Fruit fly (Drosophila melanogaster) whole organism, embryonic: Measurements from ENCODE around the gene CG17234.

Source experiments
- CG17612 ChIP-seq: fragments of 200-800 bp; sonication (Bioruptor generic); IDR thresholded peaks from 2 replicates; pipeline ENCODE4 v1.3.6; 2022; ENCODE audit warnings: missing biosample characterization, missing genetic modification characterization
- CG9932 ChIP-seq: fragments of 200-800 bp; sonication (Bioruptor generic); IDR thresholded peaks from 2 replicates; pipeline ENCODE4 v1.3.6; 2022; ENCODE audit warnings: missing biosample characterization, missing genetic modification characterization
- Nf-YB ChIP-seq: fragments of 200-800 bp; sonication (Bioruptor generic); optimal IDR thresholded peaks from 3 replicates; lab custom pipeline; 2019; ENCODE audit warnings: missing biosample characterization, mild to moderate bottlenecking, missing genetic modification characterization, moderate library complexity
- dysf ChIP-seq: fragments of 200-800 bp; sonication (Bioruptor generic); IDR thresholded peaks from 3 replicates; pipeline ENCODE4 v1.3.6; 2022; ENCODE audit warnings: missing biosample characterization, missing genetic modification characterization
- ken ChIP-seq: fragments of 200-800 bp; sonication (Bioruptor generic); IDR thresholded peaks from 3 replicates; pipeline ENCODE4 v1.3.6; 2022; ENCODE audit warnings: missing biosample characterization, missing genetic modification characterization

dm6 chr2L:2251175-2251574, 1.7 kb upstream of the CG17234 start, which contains the start of gene Ser12:
- TF ChIP-seq CG17612 (GFP tag; lab: Robert Waterston, UW) (no peak), dysf (GFP tag; lab: Robert Waterston, UW) (no peak), ken (GFP tag; lab: Robert Waterston, UW) (no peak), Nf-YB (GFP tag; lab: Kevin White, UChicago) (no peak), CG9932 (GFP tag; lab: Robert Waterston, UW) (no peak)
